Worm (Caenorhabditis elegans): ENCODE results near the gene dsh-2.

ce11 chrII:5115733-5116132 lies 34.8 kb upstream of the dsh-2 start, which contains the start of gene srsy-1:
- no peak for TF ChIP-seq ama-1 (optimal IDR thresholded peaks at IDR 0.05)
- no peak for TF ChIP-seq sea-1 (GFP tag; conservative IDR thresholded peaks at IDR 0.05)
- no peak for TF ChIP-seq tbx-11 (GFP tag; IDR thresholded peaks at IDR 0.05)
- TF ChIP-seq tra-4 (tag; optimal IDR thresholded peaks at IDR 0.05), result no peak
- TF ChIP-seq aly-1 (tag; optimal IDR thresholded peaks at IDR 0.05), result no peak
